Worm (Caenorhabditis elegans) whole organism, young adult: Measurements from ENCODE around the gene nhr-182.

Experiments used
- Y67H2A.10 ChIP-seq: fragments of 200-800 bp; sonication (Bioruptor generic); conservative IDR thresholded peaks from 2 replicates; pipeline ENCODE4 v1.3.6; 2022; ENCODE audit warnings: missing genetic modification reagents, missing genetic modification characterization, missing compliant biosample characterization
- nhr-120 ChIP-seq: fragments of 200-800 bp; sonication (Bioruptor generic); IDR thresholded peaks from 2 replicates; pipeline ENCODE4 v1.3.6; 2022; ENCODE audit warnings: missing genetic modification characterization, missing compliant biosample characterization
- ztf-28 ChIP-seq: fragments of 200-800 bp; sonication (Bioruptor generic); IDR thresholded peaks from 2 replicates; pipeline ENCODE4 v1.3.6; 2022; ENCODE audit warnings: missing genetic modification reagents, missing genetic modification characterization, missing compliant biosample characterization

ce11 chrV:2238012-2238411, 21.7 kb downstream of the nhr-182 start:
- no peak for TF ChIP-seq Y67H2A.10 (GFP tag; lab: Robert Waterston, UW)
- no peak for TF ChIP-seq ztf-28 (GFP tag; lab: Robert Waterston, UW)
- no peak for TF ChIP-seq nhr-120 (GFP tag; lab: Robert Waterston, UW)
